Fruit fly (Drosophila melanogaster) whole organism, prepupa: Measurements from ENCODE around the gene Mst77F.

Experiments used
- Blimp-1 ChIP-seq: fragments of 200-800 bp; sonication (Bioruptor generic); optimal IDR thresholded peaks from 3 replicates; lab custom pipeline; 2017; ENCODE audit warnings: missing biosample characterization, missing genetic modification characterization, mild to moderate bottlenecking, moderate library complexity, missing genetic modification reagents
- CG10669 ChIP-seq: fragments of 200-800 bp; sonication (Bioruptor generic); optimal IDR thresholded peaks from 3 replicates; lab custom pipeline; 2018; ENCODE audit warnings: missing biosample characterization, mild to moderate bottlenecking, missing genetic modification characterization, moderate library complexity
- CG11294 ChIP-seq: fragments of 200-800 bp; sonication (Bioruptor generic); IDR thresholded peaks from 2 replicates; pipeline ENCODE4 v1.3.6; 2022; ENCODE audit warnings: missing biosample characterization, missing genetic modification characterization
- CG11762 ChIP-seq: fragments of 200-800 bp; sonication (Bioruptor generic); optimal IDR thresholded peaks from 3 replicates; lab custom pipeline; 2016; ENCODE audit warnings: missing biosample characterization, missing genetic modification characterization; ENCODE audit not compliant: insufficient read depth
- CG11902 ChIP-seq: fragments of 200-800 bp; sonication (Bioruptor generic); optimal IDR thresholded peaks from 3 replicates; lab custom pipeline; 2016; ENCODE audit warnings: missing biosample characterization, missing genetic modification characterization
- CG15336 ChIP-seq: fragments of 200-800 bp; sonication (Bioruptor generic); IDR thresholded peaks from 2 replicates; pipeline ENCODE4 v1.3.6; 2022; ENCODE audit warnings: missing biosample characterization, missing genetic modification characterization
- CG1621 ChIP-seq: fragments of 200-800 bp; sonication (Bioruptor generic); optimal IDR thresholded peaks from 3 replicates; lab custom pipeline; 2018; ENCODE audit warnings: missing biosample characterization, mild to moderate bottlenecking, missing genetic modification characterization
- CG3032 ChIP-seq: fragments of 200-800 bp; optimal IDR thresholded peaks from 2 replicates; lab custom pipeline; 2019; ENCODE audit warnings: missing biosample characterization, mild to moderate bottlenecking, missing genetic modification characterization, moderate library complexity
- CG31627 ChIP-seq: fragments of 200-800 bp; sonication (Bioruptor generic); optimal IDR thresholded peaks from 3 replicates; lab custom pipeline; 2016; ENCODE audit warnings: missing biosample characterization, missing genetic modification characterization
- CG32006 ChIP-seq: fragments of 200-800 bp; sonication (Bioruptor generic); optimal IDR thresholded peaks from 3 replicates; lab custom pipeline; 2017; ENCODE audit warnings: missing biosample characterization, mild to moderate bottlenecking, missing genetic modification characterization
- CG34406 ChIP-seq: fragments of 200-800 bp; sonication (Bioruptor generic); optimal IDR thresholded peaks from 3 replicates; lab custom pipeline; 2016; ENCODE audit warnings: missing biosample characterization, missing genetic modification characterization
- CG3919 ChIP-seq: fragments of 200-800 bp; sonication (Bioruptor generic); optimal IDR thresholded peaks from 3 replicates; lab custom pipeline; 2016; ENCODE audit warnings: missing biosample characterization, missing genetic modification characterization
- CG4318 ChIP-seq: fragments of 200-800 bp; sonication (Bioruptor generic); optimal IDR thresholded peaks from 3 replicates; lab custom pipeline; 2017; ENCODE audit warnings: missing biosample characterization, mild to moderate bottlenecking, missing genetic modification characterization
- CG6163 ChIP-seq: fragments of 200-800 bp; sonication (Bioruptor generic); IDR thresholded peaks from 3 replicates; pipeline ENCODE4 v1.3.6; 2022; ENCODE audit warnings: missing biosample characterization, missing genetic modification characterization
- CG6276 ChIP-seq: fragments of 200-800 bp; sonication (Bioruptor generic); optimal IDR thresholded peaks from 2 replicates; lab custom pipeline; 2017; ENCODE audit warnings: missing biosample characterization, mild to moderate bottlenecking, missing genetic modification characterization
- CG6792 ChIP-seq: fragments of 200-800 bp; sonication (Bioruptor generic); optimal IDR thresholded peaks from 3 replicates; lab custom pipeline; 2016; ENCODE audit warnings: missing biosample characterization, missing genetic modification characterization
- CG6808 ChIP-seq: fragments of 200-800 bp; sonication (Bioruptor generic); optimal IDR thresholded peaks from 3 replicates; lab custom pipeline; 2017; ENCODE audit warnings: missing biosample characterization, missing genetic modification characterization, mild to moderate bottlenecking, moderate library complexity, missing genetic modification reagents
- CG7368 ChIP-seq: fragments of 200-800 bp; sonication (Bioruptor generic); optimal IDR thresholded peaks from 3 replicates; lab custom pipeline; 2016; ENCODE audit warnings: missing biosample characterization, missing genetic modification characterization
- CG8119 ChIP-seq: fragments of 200-800 bp; sonication (Bioruptor generic); IDR thresholded peaks from 3 replicates; pipeline ENCODE4 v1.3.6; 2022; ENCODE audit warnings: missing biosample characterization, missing genetic modification characterization
- CG8319 ChIP-seq: fragments of 200-800 bp; sonication (Bioruptor generic); optimal IDR thresholded peaks from 3 replicates; lab custom pipeline; 2016; ENCODE audit warnings: missing biosample characterization, missing genetic modification characterization
- CG8632 ChIP-seq: fragments of 200-800 bp; sonication (Bioruptor generic); optimal IDR thresholded peaks from 3 replicates; lab custom pipeline; 2016; ENCODE audit warnings: missing biosample characterization, missing genetic modification characterization
- Eip75B ChIP-seq: fragments of 200-800 bp; sonication (Bioruptor generic); optimal IDR thresholded peaks from 3 replicates; lab custom pipeline; 2016; ENCODE audit warnings: missing biosample characterization, missing genetic modification characterization
- Eip78C ChIP-seq: fragments of 200-800 bp; sonication (Bioruptor generic); peaks from one replicate; lab custom pipeline; 2016; ENCODE audit warnings: missing biosample characterization, missing genetic modification characterization
- Ets21C ChIP-seq: fragments of 200-800 bp; sonication (Bioruptor generic); optimal IDR thresholded peaks from 3 replicates; lab custom pipeline; 2016; ENCODE audit warnings: missing biosample characterization, missing genetic modification characterization
- Ets96B ChIP-seq: fragments of 200-800 bp; optimal IDR thresholded peaks from 2 replicates; lab custom pipeline; 2019; ENCODE audit warnings: missing biosample characterization, mild to moderate bottlenecking, missing genetic modification characterization, moderate library complexity
- Gug ChIP-seq: fragments of 200-800 bp; sonication (Bioruptor generic); IDR thresholded peaks from 2 replicates; pipeline ENCODE4 v1.3.6; 2022; ENCODE audit warnings: missing biosample characterization, missing genetic modification characterization
- Hr38 ChIP-seq: sonication (Bioruptor generic); optimal IDR thresholded peaks from 2 replicates; lab custom pipeline; 2016; ENCODE audit warnings: missing biosample characterization, missing genetic modification characterization
- Hr39 ChIP-seq: fragments of 200-800 bp; sonication (Bioruptor generic); optimal IDR thresholded peaks from 2 replicates; lab custom pipeline; 2016; ENCODE audit warnings: missing biosample characterization, missing genetic modification characterization
- Hr4 ChIP-seq: fragments of 200-800 bp; sonication (Bioruptor generic); optimal IDR thresholded peaks from 3 replicates; lab custom pipeline; 2016; ENCODE audit warnings: missing biosample characterization, missing genetic modification characterization
- Lpt ChIP-seq: fragments of 200-800 bp; sonication (Bioruptor generic); optimal IDR thresholded peaks from 3 replicates; lab custom pipeline; 2016; ENCODE audit warnings: missing biosample characterization, missing genetic modification characterization
- OdsH ChIP-seq: fragments of 200-800 bp; sonication (Bioruptor generic); optimal IDR thresholded peaks from 3 replicates; lab custom pipeline; 2016; ENCODE audit warnings: missing biosample characterization, missing genetic modification characterization
- Smox ChIP-seq: fragments of 200-800 bp; sonication (Bioruptor generic); optimal IDR thresholded peaks from 3 replicates; lab custom pipeline; 2016; ENCODE audit warnings: missing biosample characterization, missing genetic modification characterization
- Sox14 ChIP-seq: fragments of 200-800 bp; sonication (Bioruptor generic); optimal IDR thresholded peaks from 3 replicates; lab custom pipeline; 2016; ENCODE audit warnings: missing biosample characterization, missing genetic modification characterization
- Sox15 ChIP-seq: fragments of 200-800 bp; sonication (Bioruptor generic); optimal IDR thresholded peaks from 3 replicates; lab custom pipeline; 2016; ENCODE audit warnings: missing biosample characterization, missing genetic modification characterization
- achi ChIP-seq: fragments of 200-800 bp; sonication (Bioruptor generic); optimal IDR thresholded peaks from 3 replicates; lab custom pipeline; 2016; ENCODE audit warnings: missing biosample characterization, missing genetic modification characterization
- acj6 ChIP-seq: fragments of 200-800 bp; sonication (Bioruptor generic); optimal IDR thresholded peaks from 3 replicates; lab custom pipeline; 2016; ENCODE audit warnings: missing biosample characterization, missing genetic modification characterization
- dac ChIP-seq: fragments of 200-800 bp; sonication (Bioruptor generic); optimal IDR thresholded peaks from 2 replicates; lab custom pipeline; 2017; ENCODE audit warnings: missing biosample characterization, mild to moderate bottlenecking, missing genetic modification characterization
- dsx ChIP-seq: fragments of 200-800 bp; optimal IDR thresholded peaks from 3 replicates; lab custom pipeline; 2019; ENCODE audit warnings: missing biosample characterization, mild to moderate bottlenecking, missing genetic modification characterization, moderate library complexity; ENCODE audit not compliant: poor library complexity, severe bottlenecking
- eg ChIP-seq: fragments of 200-800 bp; sonication (Bioruptor generic); IDR thresholded peaks from 3 replicates; pipeline ENCODE4 v1.3.6; 2022; ENCODE audit warnings: missing biosample characterization, missing genetic modification characterization
- esn ChIP-seq: fragments of 200-800 bp; sonication (Bioruptor generic); optimal IDR thresholded peaks from 2 replicates; lab custom pipeline; 2016; ENCODE audit warnings: missing biosample characterization, mild to moderate bottlenecking, missing genetic modification characterization, moderate library complexity
- fd85E ChIP-seq: fragments of 200-800 bp; sonication (Bioruptor generic); optimal IDR thresholded peaks from 3 replicates; lab custom pipeline; 2016; ENCODE audit warnings: missing biosample characterization, missing genetic modification characterization
- fkh ChIP-seq: fragments of 200-800 bp; sonication (Bioruptor generic); optimal IDR thresholded peaks from 3 replicates; lab custom pipeline; 2017; ENCODE audit warnings: missing biosample characterization, mild to moderate bottlenecking, missing genetic modification characterization, moderate library complexity
- lz ChIP-seq: fragments of 200-800 bp; sonication (Bioruptor generic); optimal IDR thresholded peaks from 3 replicates; lab custom pipeline; 2016; ENCODE audit warnings: missing biosample characterization, missing genetic modification characterization
- net ChIP-seq: fragments of 200-800 bp; sonication (Bioruptor generic); optimal IDR thresholded peaks from 3 replicates; lab custom pipeline; 2016; ENCODE audit warnings: missing biosample characterization, missing genetic modification characterization
- pdm3 ChIP-seq: fragments of 200-800 bp; sonication (Bioruptor generic); optimal IDR thresholded peaks from 3 replicates; lab custom pipeline; 2016; ENCODE audit warnings: missing biosample characterization, missing genetic modification characterization
- salr ChIP-seq, 2 experiments: fragments of 200-800 bp; sonication (Bioruptor generic); optimal IDR thresholded peaks; 3 replicates each; lab custom pipeline; 2016 to 2018; ENCODE audit warnings: missing biosample characterization in 2 of 2, missing genetic modification characterization in 2 of 2, mild to moderate bottlenecking in 1 of 2
- spab ChIP-seq: fragments of 200-800 bp; sonication (Bioruptor generic); optimal IDR thresholded peaks from 2 replicates; lab custom pipeline; 2017; ENCODE audit warnings: missing biosample characterization, mild to moderate bottlenecking, missing genetic modification characterization, missing genetic modification reagents
- ss ChIP-seq, 2 experiments: fragments of 200-800 bp; sonication (Bioruptor generic); optimal IDR thresholded peaks; 2 replicates in 1 of 2; 3 replicates in 1 of 2; lab custom pipeline; 2017 to 2018; ENCODE audit warnings: mild to moderate bottlenecking in 2 of 2, missing biosample characterization in 2 of 2, missing genetic modification characterization in 2 of 2, moderate library complexity in 1 of 2
- svp ChIP-seq: fragments of 200-800 bp; sonication (Bioruptor generic); peaks from one replicate; lab custom pipeline; 2016; ENCODE audit warnings: missing biosample characterization, missing genetic modification characterization
- vri ChIP-seq: fragments of 200-800 bp; sonication (Bioruptor generic); optimal IDR thresholded peaks from 3 replicates; lab custom pipeline; 2016; ENCODE audit warnings: missing biosample characterization, mild to moderate bottlenecking, missing genetic modification characterization

The Mst77F gene

dm6 chr3L:20778224-20779063 lies 39.4 kb downstream of the Mst77F start, which contains the start of the genes Pex16 and Pex14:
Gene Pex16 (minus strand): TSS chr3L:20778264.
Gene Pex14 (plus strand): TSS chr3L:20778799.
- TF ChIP-seq lz (GFP tag; lab: Kevin White, UChicago): peak; percentile 83
- TF ChIP-seq CG11902: peak; percentile 66
- TF ChIP-seq Sox15: peak; percentile 63
- TF ChIP-seq dac (GFP tag; lab: Kevin White, UChicago): peak; percentile 27
- TF ChIP-seq CG11294 (GFP tag; lab: Robert Waterston, UW): peak; percentile 20; the same call in 1 of the 2 replicates
- peak; percentile 81 for TF ChIP-seq esn
- TF ChIP-seq CG4318 (GFP tag; lab: Kevin White, UChicago): no peak
- TF ChIP-seq CG8119 (GFP tag; lab: Robert Waterston, UW): no peak
- peak; percentile 57 for TF ChIP-seq CG8319 (GFP tag; lab: Kevin White, UChicago)
- TF ChIP-seq Sox14 (GFP tag; lab: Kevin White, UChicago): peak; percentile 75
- peak; percentile 12 for TF ChIP-seq Blimp-1 (GFP tag; lab: Kevin White, UChicago)
- peak; percentile 61 for TF ChIP-seq CG6792 (GFP tag; lab: Kevin White, UChicago)
- peak; percentile 74 for TF ChIP-seq CG6163 (GFP tag; lab: Robert Waterston, UW)
- no peak for TF ChIP-seq vri
- no peak for TF ChIP-seq CG10669
- peak; percentile 73 for TF ChIP-seq CG3032 (tag; lab: Kevin White, UChicago)
- TF ChIP-seq Eip78C: peak; percentile 89
- TF ChIP-seq CG32006: no peak
- peak; percentile 77 for TF ChIP-seq Hr4 (GFP tag; lab: Kevin White, UChicago)
- TF ChIP-seq Eip75B: no peak
- peak; percentile 55 for TF ChIP-seq achi (GFP tag; lab: Kevin White, UChicago)
- no peak for TF ChIP-seq Hr38 (GFP tag; lab: Kevin White, UChicago)
- TF ChIP-seq CG31627 (GFP tag; lab: Kevin White, UChicago): peak; percentile 86
- no peak for TF ChIP-seq fd85E (GFP tag; lab: Kevin White, UChicago)
- no peak for TF ChIP-seq CG6808 (GFP tag; lab: Kevin White, UChicago)
- TF ChIP-seq Ets21C (GFP tag; lab: Kevin White, UChicago): peak; percentile 74
- TF ChIP-seq CG7368: peak; percentile 38
- TF ChIP-seq CG34406 (GFP tag; lab: Kevin White, UChicago): no peak
- TF ChIP-seq pdm3: peak; percentile 78
- TF ChIP-seq spab (GFP tag; lab: Kevin White, UChicago): no peak
- peak; percentile 26 for TF ChIP-seq CG6276 (GFP tag; lab: Kevin White, UChicago)
- TF ChIP-seq OdsH (GFP tag; lab: Kevin White, UChicago): no peak
- TF ChIP-seq Lpt (GFP tag; lab: Kevin White, UChicago): peak; percentile 41
- TF ChIP-seq eg (GFP tag; lab: Robert Waterston, UW): peak; percentile 74
- no peak for TF ChIP-seq CG1621 (tag; lab: Kevin White, UChicago)
- peak; percentile 48 for TF ChIP-seq dsx
- TF ChIP-seq CG8632 (GFP tag; lab: Kevin White, UChicago): no peak
- peak; percentile 87 for TF ChIP-seq Hr39
- peak in 1 of 2 experiments; percentile 51 for TF ChIP-seq salr (GFP tag; optimal IDR thresholded peaks at IDR 0.05; lab: Kevin White, UChicago)
- peak; percentile 59 for TF ChIP-seq CG15336 (GFP tag; lab: Robert Waterston, UW)
- TF ChIP-seq net (GFP tag; lab: Kevin White, UChicago): peak; percentile 64
- TF ChIP-seq ss (GFP tag; optimal IDR thresholded peaks at IDR 0.05; lab: Kevin White, UChicago): peak; percentile 22 to 38
- TF ChIP-seq Smox (GFP tag; lab: Kevin White, UChicago): no peak
- peak; percentile 37 for TF ChIP-seq Ets96B (tag; lab: Kevin White, UChicago)
- TF ChIP-seq Gug: peak; percentile 51
- peak; percentile 91 for TF ChIP-seq svp (GFP tag; lab: Kevin White, UChicago)
- TF ChIP-seq fkh (GFP tag; lab: Kevin White, UChicago): peak; percentile 27
- TF ChIP-seq CG3919 (GFP tag; lab: Kevin White, UChicago): peak; percentile 75
- TF ChIP-seq CG11762 (GFP tag; lab: Kevin White, UChicago): peak; percentile 46
- peak; percentile 74 for TF ChIP-seq acj6 (GFP tag; lab: Kevin White, UChicago)
